Worm (Caenorhabditis elegans) whole organism, L1 larva: ENCODE results near the gene mat-2.

Experiments used
- aha-1 ChIP-seq: fragments of 150-350 bp; optimal IDR thresholded peaks from 2 replicates; lab custom pipeline; 2014; ENCODE audit warnings: missing biosample characterization, missing genetic modification characterization
- dsc-1 ChIP-seq: sonication (generic microtip); optimal IDR thresholded peaks from 2 replicates; lab custom pipeline; 2016; ENCODE audit warnings: mild to moderate bottlenecking, missing genetic modification characterization, missing compliant biosample characterization
- egl-27 ChIP-seq, 2 experiments: fragments of 150-350 bp in 1 of 2; sonication (generic microtip); optimal IDR thresholded peaks; 3 replicates each; lab custom pipeline; 2017 to 2018; ENCODE audit warnings: missing biosample characterization in 2 of 2, missing genetic modification characterization in 2 of 2, missing genetic modification reagents in 2 of 2
- fos-1 ChIP-seq: fragments of 150-350 bp; optimal IDR thresholded peaks from 2 replicates; lab custom pipeline; 2014; ENCODE audit warnings: missing biosample characterization, missing genetic modification characterization
- lin-15B ChIP-seq: fragments of 150-350 bp; sonication (generic microtip); optimal IDR thresholded peaks from 3 replicates; lab custom pipeline; 2014; ENCODE audit warnings: missing biosample characterization, missing genetic modification characterization
- lir-3 ChIP-seq: sonication (generic microtip); optimal IDR thresholded peaks from 2 replicates; lab custom pipeline; 2016; ENCODE audit warnings: mild to moderate bottlenecking, missing genetic modification characterization, moderate library complexity, missing compliant biosample characterization; ENCODE audit not compliant: poor library complexity
- nhr-237 ChIP-seq: fragments of 150-350 bp; optimal IDR thresholded peaks from 2 replicates; lab custom pipeline; 2014; ENCODE audit warnings: missing biosample characterization, missing genetic modification characterization
- nhr-77 ChIP-seq: fragments of 150-350 bp; optimal IDR thresholded peaks from 2 replicates; lab custom pipeline; 2014; ENCODE audit warnings: missing biosample characterization, missing genetic modification characterization
- nhr-90 ChIP-seq: sonication (generic microtip); optimal IDR thresholded peaks from 2 replicates; lab custom pipeline; 2016; ENCODE audit warnings: mild to moderate bottlenecking, missing genetic modification characterization, missing compliant biosample characterization; ENCODE audit not compliant: poor library complexity
- rnt-1 ChIP-seq: sonication (generic microtip); optimal IDR thresholded peaks from 2 replicates; lab custom pipeline; 2016; ENCODE audit warnings: mild to moderate bottlenecking, missing genetic modification characterization, moderate library complexity, missing compliant biosample characterization
- skn-1 ChIP-seq: fragments of 150-350 bp; optimal IDR thresholded peaks from 2 replicates; lab custom pipeline; 2014; ENCODE audit warnings: missing biosample characterization, missing genetic modification characterization
- snpc-4 ChIP-seq: fragments of 150-350 bp; optimal IDR thresholded peaks from 2 replicates; lab custom pipeline; 2014; ENCODE audit warnings: missing biosample characterization, missing genetic modification characterization
- zag-1 ChIP-seq: fragments of 150-350 bp; optimal IDR thresholded peaks from 2 replicates; lab custom pipeline; 2014; ENCODE audit warnings: missing biosample characterization, missing genetic modification characterization

DNA sequence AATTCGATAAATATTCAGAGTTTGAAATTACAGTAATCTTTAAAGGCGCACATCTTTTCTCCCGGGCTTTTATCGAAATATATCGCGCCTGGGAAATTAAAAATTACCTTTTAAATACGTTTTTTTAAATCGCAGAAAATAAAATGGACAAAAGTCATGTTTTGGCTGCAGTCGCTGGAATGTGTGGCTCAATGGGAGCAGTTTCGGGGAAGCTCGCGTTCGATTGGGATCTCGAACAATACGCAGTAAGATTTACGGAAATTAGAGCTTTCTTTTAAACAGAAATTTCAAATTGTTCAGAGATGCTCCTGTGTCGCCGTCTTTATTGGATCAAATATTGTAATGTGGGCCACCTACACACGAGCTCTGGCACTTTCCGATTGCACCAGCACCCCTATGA, 17.0 kb downstream of the mat-2 start, which contains the start of gene F40F8.12:
- TF ChIP-seq snpc-4 (tag; lab: Kevin White, UChicago), result no peak
- TF ChIP-seq nhr-90, result no peak
- TF ChIP-seq skn-1 (tag; lab: Kevin White, UChicago), result no peak
- no peak for TF ChIP-seq lir-3
- no peak for TF ChIP-seq nhr-237 (tag; lab: Kevin White, UChicago)
- no peak for TF ChIP-seq rnt-1 (tag; lab: Kevin White, UChicago)
- TF ChIP-seq zag-1 (tag; lab: Kevin White, UChicago), result no peak
- TF ChIP-seq nhr-77 (tag; lab: Kevin White, UChicago), result no peak
- TF ChIP-seq aha-1 (tag; lab: Kevin White, UChicago), result no peak
- no peak for TF ChIP-seq lin-15B
- no peak for TF ChIP-seq dsc-1 (tag; lab: Kevin White, UChicago)
- no peak for TF ChIP-seq fos-1 (tag; lab: Kevin White, UChicago)
- no peak for TF ChIP-seq egl-27 (tag; optimal IDR thresholded peaks at IDR 0.05; lab: Kevin White, UChicago)
